Worm (Caenorhabditis elegans): ENCODE results near the gene rabs-5.
A peak's percentile ranks its signal among the peaks of the same experiment; 100 is the strongest.

The rabs-5 gene

DNA sequence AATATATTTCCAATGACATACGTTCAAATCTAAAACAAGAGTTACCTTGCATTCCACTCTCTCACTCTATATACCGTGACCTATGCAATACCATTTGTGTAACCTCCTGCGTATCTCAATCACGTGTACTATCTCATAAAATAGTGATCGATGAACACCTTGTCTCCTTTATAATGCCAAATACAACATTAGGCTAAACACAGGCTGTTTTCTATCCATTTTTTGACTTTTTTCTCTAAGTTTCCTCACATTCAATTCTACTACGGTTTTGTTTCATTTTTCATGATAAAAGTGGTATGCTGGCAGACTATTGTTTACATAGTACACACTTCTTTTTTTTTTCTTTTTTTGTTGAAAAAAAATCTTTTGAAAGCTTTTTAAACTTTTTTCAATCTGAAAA lies 38.9 kb upstream of the rabs-5 start (continued):
- no peak for TF ChIP-seq mxl-3 (GFP tag; optimal IDR thresholded peaks at IDR 0.05)
- TF ChIP-seq lin-13 (GFP tag; optimal IDR thresholded peaks at IDR 0.05): no peak
- TF ChIP-seq T26A8.4 (GFP tag; IDR thresholded peaks at IDR 0.05): no peak
- no peak for TF ChIP-seq gei-8 (GFP tag; optimal IDR thresholded peaks at IDR 0.05)
- no peak for TF ChIP-seq set-16 (GFP tag; IDR thresholded peaks at IDR 0.05)
- TF ChIP-seq hif-1 (tag; optimal IDR thresholded peaks at IDR 0.05): no peak
- TF ChIP-seq hlh-11 (tag; optimal IDR thresholded peaks at IDR 0.05): peak; percentile 17
- no peak for TF ChIP-seq ceh-20 (GFP tag; IDR thresholded peaks at IDR 0.05)
- no peak for TF ChIP-seq lin-39 (tag; optimal IDR thresholded peaks at IDR 0.05)

DNA sequence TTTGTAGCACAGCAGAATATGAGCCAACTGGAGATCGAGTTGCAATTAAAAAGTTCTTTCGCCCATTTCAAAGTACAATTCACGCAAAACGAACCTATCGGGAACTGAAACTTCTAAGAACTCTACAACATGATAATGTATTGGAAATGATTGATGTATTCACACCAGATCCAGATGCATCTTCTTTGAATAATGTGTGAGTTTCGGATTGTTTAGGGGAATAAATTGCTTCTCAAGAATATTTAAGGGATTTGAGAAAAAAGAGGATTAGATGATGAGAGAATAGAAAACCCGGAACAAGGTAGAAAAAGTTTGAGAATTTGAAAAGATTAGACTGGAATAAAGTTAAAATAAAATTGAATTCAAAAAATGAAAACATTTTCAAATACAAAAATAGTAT lies 36.9 kb upstream of the rabs-5 start:
- no peak for TF ChIP-seq spr-1 (tag; optimal IDR thresholded peaks at IDR 0.05)
- TF ChIP-seq dpl-1 (GFP tag; optimal IDR thresholded peaks at IDR 0.05): no peak
- TF ChIP-seq nhr-42 (GFP tag; IDR thresholded peaks at IDR 0.05): no peak
- TF ChIP-seq T26A8.4 (GFP tag; IDR thresholded peaks at IDR 0.05): peak; percentile 20; the same call in 1 of the 2 replicates
- no peak for TF ChIP-seq daf-19 (GFP tag; conservative IDR thresholded peaks at IDR 0.05)
- TF ChIP-seq aha-1 (tag): peak; percentile 13

DNA sequence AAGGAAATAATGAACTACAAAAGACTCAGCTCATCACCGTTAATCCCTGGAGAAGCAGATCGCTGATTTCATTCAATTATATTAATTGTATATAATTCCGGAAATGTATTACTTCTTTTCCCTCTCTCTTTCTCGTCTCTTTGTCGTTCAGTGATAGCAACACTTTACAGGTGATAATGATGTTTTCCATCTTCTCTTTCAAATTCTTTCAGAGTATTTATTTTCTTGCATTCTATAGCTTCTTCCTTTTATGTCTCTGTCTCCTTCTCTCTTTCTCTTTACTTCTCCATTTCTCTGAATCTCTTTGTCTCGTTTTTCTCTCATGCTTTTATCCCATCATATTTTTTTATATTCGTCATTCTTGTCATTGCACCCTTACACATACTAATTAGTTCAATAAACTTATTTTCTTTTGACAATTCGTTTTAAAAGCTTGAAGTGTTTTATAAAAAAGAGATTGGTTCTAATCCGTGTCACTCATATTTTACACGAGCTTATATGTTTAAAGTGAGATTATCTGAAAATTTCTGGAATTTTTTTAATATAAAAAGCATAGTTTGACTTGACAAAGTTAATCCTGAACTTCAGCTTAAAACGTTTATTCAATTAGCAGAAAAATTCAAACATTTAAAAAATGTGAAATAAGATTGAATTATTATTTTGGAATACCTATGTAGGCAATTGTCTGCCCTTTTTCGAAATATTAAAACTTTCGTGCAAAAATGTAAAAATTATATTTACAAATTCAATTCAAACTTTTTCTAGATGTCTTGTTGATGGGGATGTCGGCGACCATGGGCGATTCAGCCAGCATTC lies 35.5 kb upstream of the rabs-5 start, which contains the start of gene pmk-2:
pmk-2 (plus strand) TSS at position 766 of the 816 bp plus-strand sequence.
- TF ChIP-seq dmd-8 (GFP tag; IDR thresholded peaks at IDR 0.05): no peak
- TF ChIP-seq aha-1 (tag): peak; percentile 79
- no peak for TF ChIP-seq mdt-29 (GFP tag; IDR thresholded peaks at IDR 0.05)
- no peak for TF ChIP-seq lin-15B (tag; optimal IDR thresholded peaks at IDR 0.05)
- TF ChIP-seq dmd-9 (GFP tag; IDR thresholded peaks at IDR 0.05): no peak
- TF ChIP-seq duxl-1 (tag; optimal IDR thresholded peaks at IDR 0.05; ENCODE audit: poor library complexity): no peak
- peak in 1 of 2 experiments; percentile 18 for TF ChIP-seq mdl-1 (tag; optimal IDR thresholded peaks at IDR 0.05)
- no peak for TF ChIP-seq nhr-42 (GFP tag; IDR thresholded peaks at IDR 0.05)
- no peak for TF ChIP-seq ztf-7 (tag; optimal IDR thresholded peaks at IDR 0.05)
- TF ChIP-seq ctbp-1 (GFP tag; IDR thresholded peaks at IDR 0.05): no peak
- no peak for TF ChIP-seq lir-3 (tag; optimal IDR thresholded peaks at IDR 0.05)
- TF ChIP-seq F49E8.2 (tag; optimal IDR thresholded peaks at IDR 0.05; ENCODE audit: borderline replicate concordance): no peak
- TF ChIP-seq php-3 (GFP tag; IDR thresholded peaks at IDR 0.05): no peak
- TF ChIP-seq sdz-12 (GFP tag; optimal IDR thresholded peaks at IDR 0.05): no peak
- TF ChIP-seq dpl-1 (GFP tag; optimal IDR thresholded peaks at IDR 0.05): no peak
- TF ChIP-seq unc-62 (GFP tag; optimal IDR thresholded peaks at IDR 0.05 in 1 of 2): peak in 1 of 2 experiments; percentile 87
- no peak for TF ChIP-seq unc-62 (tag; optimal IDR thresholded peaks at IDR 0.05)
- peak; percentile 29 for TF ChIP-seq pqm-1 (tag; optimal IDR thresholded peaks at IDR 0.05)
- no peak for TF ChIP-seq vab-7 (GFP tag; IDR thresholded peaks at IDR 0.05)
- no peak for TF ChIP-seq nhr-41 (GFP tag; IDR thresholded peaks at IDR 0.05)
- no peak for TF ChIP-seq nhr-6 (tag; optimal IDR thresholded peaks at IDR 0.05)
- TF ChIP-seq arid-1 (GFP tag; conservative IDR thresholded peaks at IDR 0.05): no peak
- no peak for TF ChIP-seq F26F4.8 (GFP tag; conservative IDR thresholded peaks at IDR 0.05)
- TF ChIP-seq egl-27 (tag; optimal IDR thresholded peaks at IDR 0.05): no peak
- no peak for TF ChIP-seq lin-13 (GFP tag; optimal IDR thresholded peaks at IDR 0.05)
- TF ChIP-seq mep-1 (tag; optimal IDR thresholded peaks at IDR 0.05): peak; percentile 37
- TF ChIP-seq F44E2.7 (GFP tag; IDR thresholded peaks at IDR 0.05): no peak
- TF ChIP-seq mes-2 (tag; optimal IDR thresholded peaks at IDR 0.05; ENCODE audit: poor library complexity, severe bottlenecking): no peak
- TF ChIP-seq T20F7.1 (GFP tag; optimal IDR thresholded peaks at IDR 0.05): peak; percentile 26
- no peak for TF ChIP-seq lin-29 (GFP tag; IDR thresholded peaks at IDR 0.05)
- no peak for TF ChIP-seq daf-12 (tag; optimal IDR thresholded peaks at IDR 0.05)
- TF ChIP-seq zip-2 (tag; optimal IDR thresholded peaks at IDR 0.05): no peak
- no peak for TF ChIP-seq unc-130 (GFP tag; optimal IDR thresholded peaks at IDR 0.05)
- TF ChIP-seq Y5F2A.4 (GFP tag; optimal IDR thresholded peaks at IDR 0.05): no peak
- TF ChIP-seq dve-1 (tag; optimal IDR thresholded peaks at IDR 0.05; ENCODE audit: insufficient read depth): peak; percentile 25
- TF ChIP-seq ceh-82 (tag; optimal IDR thresholded peaks at IDR 0.05): no peak
- no peak for TF ChIP-seq zag-1 (tag; optimal IDR thresholded peaks at IDR 0.05)

Measured in whole organism, L4 larva.